Fruit fly (Drosophila melanogaster): ENCODE data around the gene CG9757.

- TF ChIP-seq CTCF (optimal IDR thresholded peaks at IDR 0.05) = no peak
- TF ChIP-seq CG8478 (optimal IDR thresholded peaks at IDR 0.05) = no peak
Measured at dm6 chr3R:13609146-13609545, 3.1 kb downstream of the CG9757 start, which contains the start of gene CG9759.

Data from S2 (cell line).